Worm (Caenorhabditis elegans) whole organism, L1 larva: ENCODE data around the gene F54C9.7.

ENCODE experiments used
- C04F5.9 ChIP-seq: sonication (generic microtip); optimal IDR thresholded peaks from 2 replicates; lab custom pipeline; 2016; ENCODE audit warnings: missing genetic modification characterization, missing compliant biosample characterization
- C34B4.2 ChIP-seq: sonication (generic microtip); optimal IDR thresholded peaks from 2 replicates; lab custom pipeline; 2017; ENCODE audit warnings: mild to moderate bottlenecking, missing genetic modification characterization, missing compliant biosample characterization
- alr-1 ChIP-seq: fragments of 200-800 bp; sonication (Bioruptor generic); optimal IDR thresholded peaks from 2 replicates; lab custom pipeline; 2018; ENCODE audit warnings: borderline replicate concordance, mild to moderate bottlenecking, missing genetic modification characterization, missing compliant biosample characterization
- ama-1 ChIP-seq: fragments of 150-350 bp; optimal IDR thresholded peaks from 2 replicates; lab custom pipeline; 2014
- ceh-63 ChIP-seq: fragments of 200-800 bp; sonication (Bioruptor generic); optimal IDR thresholded peaks from 2 replicates; lab custom pipeline; 2018; ENCODE audit warnings: mild to moderate bottlenecking, missing genetic modification characterization, missing compliant biosample characterization
- ceh-8 ChIP-seq: fragments of 200-800 bp; sonication (Bioruptor generic); optimal IDR thresholded peaks from 2 replicates; lab custom pipeline; 2018; ENCODE audit warnings: mild to moderate bottlenecking, missing genetic modification characterization, moderate library complexity, missing compliant biosample characterization
- ceh-88 ChIP-seq: fragments of 200-800 bp; sonication (Bioruptor generic); IDR thresholded peaks from 2 replicates; pipeline ENCODE4 v1.3.6; 2022; ENCODE audit warnings: missing genetic modification characterization, missing compliant biosample characterization
- ceh-90 ChIP-seq: sonication (generic microtip); optimal IDR thresholded peaks from 2 replicates; lab custom pipeline; 2016; ENCODE audit warnings: missing genetic modification characterization, missing compliant biosample characterization
- ces-1 ChIP-seq: fragments of 150-350 bp; optimal IDR thresholded peaks from 2 replicates; lab custom pipeline; 2014; ENCODE audit warnings: missing biosample characterization, missing genetic modification reagents, missing genetic modification characterization
- dsc-1 ChIP-seq: sonication (generic microtip); optimal IDR thresholded peaks from 2 replicates; lab custom pipeline; 2016; ENCODE audit warnings: mild to moderate bottlenecking, missing genetic modification characterization, missing compliant biosample characterization
- efl-1 ChIP-seq, 4 experiments: fragments of 150-350 bp; optimal IDR thresholded peaks in 3 of 4; peaks in 1 of 4; 1 replicate in 1 of 4; 2 replicates in 3 of 4; lab custom pipeline; 2014; ENCODE audit warnings: missing biosample characterization in 2 of 4, missing genetic modification characterization in 2 of 4, missing genetic modification reagents in 2 of 4
- elt-3 ChIP-seq, 6 experiments: fragments of 150-350 bp in 1 of 6; sonication (generic microtip); optimal IDR thresholded peaks; 2 replicates each; lab custom pipeline; 2017 to 2018; ENCODE audit warnings: missing biosample characterization in 6 of 6, missing genetic modification characterization in 6 of 6, inconsistent platforms in 1 of 6
- ets-5 ChIP-seq: fragments of 200-800 bp; sonication (Bioruptor generic); IDR thresholded peaks from 2 replicates; pipeline ENCODE4 v1.3.6; 2022; ENCODE audit warnings: missing genetic modification characterization, missing compliant biosample characterization
- fkh-4 ChIP-seq: sonication (generic microtip); optimal IDR thresholded peaks from 2 replicates; lab custom pipeline; 2016; ENCODE audit warnings: missing compliant biosample characterization, missing genetic modification characterization, borderline replicate concordance
- fkh-8 ChIP-seq: sonication (generic microtip); optimal IDR thresholded peaks from 2 replicates; lab custom pipeline; 2016; ENCODE audit warnings: mild to moderate bottlenecking, missing genetic modification characterization, missing compliant biosample characterization
- fos-1 ChIP-seq: fragments of 150-350 bp; optimal IDR thresholded peaks from 2 replicates; lab custom pipeline; 2014; ENCODE audit warnings: missing biosample characterization, missing genetic modification characterization
- grh-1 ChIP-seq: fragments of 200-800 bp; sonication (Bioruptor generic); IDR thresholded peaks from 2 replicates; pipeline ENCODE4 v1.3.6; 2022; ENCODE audit warnings: missing genetic modification reagents, missing genetic modification characterization, missing compliant biosample characterization
- isw-1 ChIP-seq: fragments of 200-800 bp; sonication (Bioruptor generic); IDR thresholded peaks from 2 replicates; pipeline ENCODE4 v1.3.6; 2022; ENCODE audit warnings: missing genetic modification characterization, missing compliant biosample characterization
- jun-1 ChIP-seq: fragments of 150-350 bp; optimal IDR thresholded peaks from 2 replicates; lab custom pipeline; 2014; ENCODE audit warnings: missing biosample characterization, missing genetic modification reagents, missing genetic modification characterization
- lin-13 ChIP-seq: fragments of 150-350 bp; optimal IDR thresholded peaks from 2 replicates; lab custom pipeline; 2014; ENCODE audit warnings: missing biosample characterization, missing genetic modification reagents, missing genetic modification characterization
- lin-14 ChIP-seq: fragments of 200-800 bp; sonication (Bioruptor generic); optimal IDR thresholded peaks from 2 replicates; lab custom pipeline; 2018; ENCODE audit warnings: mild to moderate bottlenecking, missing genetic modification characterization, moderate library complexity, missing compliant biosample characterization
- lin-15B ChIP-seq: fragments of 150-350 bp; sonication (generic microtip); optimal IDR thresholded peaks from 3 replicates; lab custom pipeline; 2014; ENCODE audit warnings: missing biosample characterization, missing genetic modification characterization
- lir-3 ChIP-seq: sonication (generic microtip); optimal IDR thresholded peaks from 2 replicates; lab custom pipeline; 2016; ENCODE audit warnings: mild to moderate bottlenecking, missing genetic modification characterization, moderate library complexity, missing compliant biosample characterization; ENCODE audit not compliant: poor library complexity
- lsy-2 ChIP-seq, 2 experiments: fragments of 150-350 bp; optimal IDR thresholded peaks; 2 replicates each; lab custom pipeline; 2014; ENCODE audit warnings: missing biosample characterization in 2 of 2, missing genetic modification characterization in 2 of 2
- mdl-1 ChIP-seq, 2 experiments: fragments of 150-350 bp; optimal IDR thresholded peaks; 2 replicates each; lab custom pipeline; 2014 to 2017; ENCODE audit warnings: missing biosample characterization in 2 of 2, missing genetic modification characterization in 2 of 2, inconsistent platforms in 1 of 2
- mef-2 ChIP-seq: fragments of 150-350 bp; optimal IDR thresholded peaks from 2 replicates; lab custom pipeline; 2014; ENCODE audit warnings: missing biosample characterization, missing genetic modification characterization
- mep-1 ChIP-seq: fragments of 150-350 bp; optimal IDR thresholded peaks from 2 replicates; lab custom pipeline; 2014; ENCODE audit warnings: missing biosample characterization, missing genetic modification characterization
- nhr-11 ChIP-seq: fragments of 150-350 bp; optimal IDR thresholded peaks from 2 replicates; lab custom pipeline; 2014; ENCODE audit warnings: missing biosample characterization, missing genetic modification characterization
- nhr-12 ChIP-seq: sonication (generic microtip); optimal IDR thresholded peaks from 2 replicates; lab custom pipeline; 2017; ENCODE audit warnings: missing biosample characterization, missing genetic modification characterization
- nhr-19 ChIP-seq: fragments of 200-800 bp; sonication (Bioruptor generic); conservative IDR thresholded peaks from 2 replicates; pipeline ENCODE4 v1.3.6; 2022; ENCODE audit warnings: missing genetic modification characterization, missing compliant biosample characterization
- nhr-20 ChIP-seq: sonication (generic microtip); optimal IDR thresholded peaks from 2 replicates; lab custom pipeline; 2016; ENCODE audit warnings: mild to moderate bottlenecking, missing genetic modification characterization, missing compliant biosample characterization
- nhr-237 ChIP-seq: fragments of 150-350 bp; optimal IDR thresholded peaks from 2 replicates; lab custom pipeline; 2014; ENCODE audit warnings: missing biosample characterization, missing genetic modification characterization
- nhr-71 ChIP-seq: sonication (generic microtip); optimal IDR thresholded peaks from 2 replicates; lab custom pipeline; 2016; ENCODE audit warnings: mild to moderate bottlenecking, missing genetic modification characterization, moderate library complexity, missing compliant biosample characterization
- nhr-77 ChIP-seq: fragments of 150-350 bp; optimal IDR thresholded peaks from 2 replicates; lab custom pipeline; 2014; ENCODE audit warnings: missing biosample characterization, missing genetic modification characterization
- nhr-85 ChIP-seq: sonication (generic microtip); peaks from one replicate; lab custom pipeline; 2016; ENCODE audit warnings: missing genetic modification characterization, inconsistent platforms, missing compliant biosample characterization
- pag-3 ChIP-seq: sonication (generic microtip); optimal IDR thresholded peaks from 2 replicates; lab custom pipeline; 2017; ENCODE audit warnings: missing genetic modification characterization, mild to moderate bottlenecking, missing compliant biosample characterization, antibody characterized with exemption, borderline replicate concordance; ENCODE audit not compliant: insufficient read depth
- pax-3 ChIP-seq: fragments of 200-800 bp; sonication (Bioruptor generic); optimal IDR thresholded peaks from 2 replicates; lab custom pipeline; 2018; ENCODE audit warnings: mild to moderate bottlenecking, missing genetic modification characterization, moderate library complexity, missing compliant biosample characterization
- pqm-1 ChIP-seq: sonication (generic microtip); optimal IDR thresholded peaks from 3 replicates; lab custom pipeline; 2017; ENCODE audit warnings: missing biosample characterization, missing genetic modification characterization
- skn-1 ChIP-seq: fragments of 150-350 bp; optimal IDR thresholded peaks from 2 replicates; lab custom pipeline; 2014; ENCODE audit warnings: missing biosample characterization, missing genetic modification characterization
- snu-23 ChIP-seq: sonication (generic microtip); optimal IDR thresholded peaks from 2 replicates; lab custom pipeline; 2016; ENCODE audit warnings: missing genetic modification characterization, missing compliant biosample characterization
- sox-4 ChIP-seq: sonication (generic microtip); optimal IDR thresholded peaks from 2 replicates; lab custom pipeline; 2016; ENCODE audit warnings: missing genetic modification characterization, missing compliant biosample characterization
- sptf-1 ChIP-seq: fragments of 150-350 bp; optimal IDR thresholded peaks from 2 replicates; lab custom pipeline; 2014; ENCODE audit warnings: missing biosample characterization, missing genetic modification characterization
- tbx-2 ChIP-seq: sonication (generic microtip); optimal IDR thresholded peaks from 2 replicates; lab custom pipeline; 2016; ENCODE audit warnings: missing genetic modification characterization, missing compliant biosample characterization
- tlp-1 ChIP-seq: fragments of 150-350 bp; optimal IDR thresholded peaks from 2 replicates; lab custom pipeline; 2014; ENCODE audit warnings: missing biosample characterization, missing genetic modification characterization
- unc-130 ChIP-seq: fragments of 150-350 bp; optimal IDR thresholded peaks from 2 replicates; lab custom pipeline; 2017; ENCODE audit warnings: missing biosample characterization, missing genetic modification characterization, inconsistent platforms
- unc-62 ChIP-seq: fragments of 150-350 bp; optimal IDR thresholded peaks from 2 replicates; lab custom pipeline; 2014; ENCODE audit warnings: missing biosample characterization, missing genetic modification reagents, missing genetic modification characterization
- unc-98 ChIP-seq: fragments of 200-800 bp; sonication (Bioruptor generic); IDR thresholded peaks from 2 replicates; pipeline ENCODE4 v1.3.6; 2022; ENCODE audit warnings: missing genetic modification characterization, missing compliant biosample characterization
- vab-15 ChIP-seq: sonication (generic microtip); optimal IDR thresholded peaks from 2 replicates; lab custom pipeline; 2017; ENCODE audit warnings: missing genotype, mild to moderate bottlenecking, missing genetic modification characterization, missing compliant biosample characterization
- zip-4 ChIP-seq: fragments of 200-800 bp; sonication (Bioruptor generic); optimal IDR thresholded peaks from 2 replicates; lab custom pipeline; 2018; ENCODE audit warnings: mild to moderate bottlenecking, missing genetic modification characterization, moderate library complexity, missing compliant biosample characterization
- ztf-11 ChIP-seq, 2 experiments: sonication (generic microtip); optimal IDR thresholded peaks; 2 replicates each; lab custom pipeline; 2016 to 2017; ENCODE audit warnings: missing genetic modification characterization in 2 of 2, missing biosample characterization in 1 of 2, missing compliant biosample characterization in 1 of 2

F54C9.7 gene

DNA sequence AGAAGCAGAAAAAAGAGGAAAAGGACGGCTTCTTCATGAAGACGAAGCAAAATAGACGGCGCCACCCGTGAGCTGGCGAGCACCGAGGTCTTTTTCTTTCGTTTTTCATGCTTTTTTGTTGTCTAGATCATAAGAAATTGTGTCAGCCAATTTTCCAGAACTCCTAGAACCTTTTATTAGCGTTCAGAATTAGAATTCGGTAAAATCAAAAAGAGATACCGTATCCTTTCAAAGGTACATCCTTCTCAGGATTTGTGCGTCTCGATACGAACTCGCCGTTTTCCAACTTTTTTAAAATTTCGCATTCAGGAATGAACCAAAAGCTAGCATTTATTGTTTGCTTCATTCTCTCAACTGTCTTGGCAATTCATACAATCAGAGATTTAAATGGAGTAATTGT, at the start of gene F54C9.7:
TSS of gene F54C9.7 (plus strand) at position 301 of the 400 bp plus-strand sequence.
- TF ChIP-seq nhr-85 (tag; lab: Kevin White, UChicago) (no peak), fkh-8 (tag; lab: Kevin White, UChicago) (no peak), mep-1 (tag; lab: Kevin White, UChicago) (no peak)

DNA sequence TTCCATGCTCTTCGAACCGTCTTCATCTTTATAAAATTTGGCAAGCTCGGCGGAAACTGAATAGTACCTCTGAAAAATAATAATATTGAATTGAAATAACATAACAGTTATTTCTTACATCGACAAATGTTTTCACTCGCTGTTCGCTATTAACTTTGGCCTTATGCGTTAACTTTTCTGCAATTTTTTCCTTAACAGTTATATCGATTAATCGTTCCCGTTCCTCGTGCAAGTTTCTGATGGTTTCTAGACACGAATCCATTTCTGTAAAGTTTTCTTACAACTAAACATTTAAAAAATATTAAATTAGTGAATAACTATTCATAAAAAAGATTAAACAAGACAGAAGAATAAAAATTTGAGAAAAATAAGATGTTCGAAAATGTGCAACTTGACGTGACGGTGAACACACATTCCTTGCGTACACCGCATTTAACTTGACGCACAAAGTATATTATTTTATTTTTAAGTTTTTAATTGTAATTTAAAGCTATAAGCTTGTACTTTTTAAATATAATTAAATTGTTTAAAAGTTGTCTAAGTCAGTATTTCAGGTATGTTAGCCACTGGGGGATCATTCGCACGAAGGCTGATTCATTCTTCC, 47.9 kb upstream of the F54C9.7 start, which contains the start of the genes prp-9 and mrps-18B:
TSS of gene prp-9 (minus strand) at position 264 of the 604 bp plus-strand sequence.
TSS of gene mrps-18B (plus strand) at position 549 of the 604 bp plus-strand sequence.
- TF ChIP-seq sox-4 (tag; lab: Kevin White, UChicago): no peak
- TF ChIP-seq tlp-1 (tag; lab: Kevin White, UChicago): no peak
- peak; percentile 23 for TF ChIP-seq lir-3
- TF ChIP-seq mef-2: no peak
- no peak for TF ChIP-seq ceh-90 (tag; lab: Kevin White, UChicago)
- TF ChIP-seq pqm-1 (tag; lab: Kevin White, UChicago): no peak
- TF ChIP-seq lin-13 (GFP tag; lab: Kevin White, UChicago): no peak
- no peak for TF ChIP-seq isw-1
- TF ChIP-seq skn-1 (tag; lab: Kevin White, UChicago): peak; percentile 6
- TF ChIP-seq nhr-237: no peak
- TF ChIP-seq mdl-1 (tag; optimal IDR thresholded peaks at IDR 0.05; lab: Kevin White, UChicago): no peak
- no peak for TF ChIP-seq alr-1 (tag; lab: Kevin White, UChicago)
- no peak for TF ChIP-seq zip-4
- no peak for TF ChIP-seq pax-3 (tag; lab: Kevin White, UChicago)
- no peak for TF ChIP-seq fos-1 (tag; lab: Kevin White, UChicago)
- TF ChIP-seq ces-1 (GFP tag; lab: Kevin White, UChicago): no peak
- TF ChIP-seq efl-1 (optimal IDR thresholded peaks at IDR 0.05; lab: Kevin White, UChicago): peak; percentile 30 to 53
- peak; percentile 38 to 42 for TF ChIP-seq efl-1 (GFP tag; optimal IDR thresholded peaks at IDR 0.05 in 1 of 2; lab: Kevin White, UChicago)
- no peak for TF ChIP-seq ceh-88
- TF ChIP-seq fkh-8 (tag; lab: Kevin White, UChicago): no peak
- TF ChIP-seq nhr-11 (tag; lab: Kevin White, UChicago): no peak
- TF ChIP-seq lin-15B (tag; lab: Kevin White, UChicago): no peak
- no peak for TF ChIP-seq tbx-2 (tag; lab: Kevin White, UChicago)
- TF ChIP-seq nhr-12: no peak
- TF ChIP-seq vab-15 (tag; lab: Kevin White, UChicago): no peak
- no peak for TF ChIP-seq C04F5.9 (tag; lab: Kevin White, UChicago)
- no peak for TF ChIP-seq nhr-77 (tag; lab: Kevin White, UChicago)
- TF ChIP-seq ama-1 (lab: Kevin White, UChicago): no peak
- TF ChIP-seq nhr-20 (tag; lab: Kevin White, UChicago): peak; percentile 35
- no peak for TF ChIP-seq grh-1 (GFP tag; lab: Robert Waterston, UW)
- TF ChIP-seq elt-3 (tag; optimal IDR thresholded peaks at IDR 0.05; lab: Kevin White, UChicago): peak in 1 of 6 experiments; percentile 10
- TF ChIP-seq nhr-19: peak; percentile 9; the same call in 1 of the 2 replicates
- peak; percentile 87 for TF ChIP-seq mep-1 (tag; lab: Kevin White, UChicago)
- TF ChIP-seq lin-14 (GFP tag; lab: Kevin White, UChicago): peak; percentile 47
- TF ChIP-seq unc-62 (GFP tag; lab: Kevin White, UChicago): no peak
- TF ChIP-seq ztf-11 (tag; optimal IDR thresholded peaks at IDR 0.05; lab: Kevin White, UChicago): no peak
- TF ChIP-seq ceh-63 (GFP tag; lab: Kevin White, UChicago): no peak
- TF ChIP-seq unc-130: peak; percentile 75
- no peak for TF ChIP-seq ets-5 (GFP tag; lab: Robert Waterston, UW)
- no peak for TF ChIP-seq sptf-1
- no peak for TF ChIP-seq dsc-1 (tag; lab: Kevin White, UChicago)
- peak; percentile 65 to 73 for TF ChIP-seq lsy-2 (tag; optimal IDR thresholded peaks at IDR 0.05; lab: Kevin White, UChicago)
- TF ChIP-seq C34B4.2 (tag; lab: Kevin White, UChicago): no peak
- TF ChIP-seq unc-98 (GFP tag; lab: Robert Waterston, UW): no peak
- peak; percentile 34 for TF ChIP-seq nhr-71 (tag; lab: Kevin White, UChicago)
- TF ChIP-seq snu-23 (GFP tag; lab: Kevin White, UChicago): peak; percentile 60
- no peak for TF ChIP-seq ceh-8 (GFP tag; lab: Kevin White, UChicago)
- no peak for TF ChIP-seq jun-1 (tag; lab: Kevin White, UChicago)
- no peak for TF ChIP-seq fkh-4 (tag; lab: Kevin White, UChicago)
- no peak for TF ChIP-seq pag-3 (tag; lab: Kevin White, UChicago)
